Worm (Caenorhabditis elegans) whole organism, L3 larva: ENCODE measurements around the gene lgc-55.

Source experiments
- ZK546.5 ChIP-seq: sonication (generic microtip); optimal IDR thresholded peaks from 2 replicates; lab custom pipeline; 2017; ENCODE audit warnings: missing biosample characterization, missing genetic modification characterization
- aly-2 ChIP-seq: fragments of 150-350 bp; optimal IDR thresholded peaks from 2 replicates; lab custom pipeline; 2014; ENCODE audit warnings: missing biosample characterization, missing genetic modification characterization
- ama-1 ChIP-seq: fragments of 150-350 bp; optimal IDR thresholded peaks from 2 replicates; lab custom pipeline; 2018
- ceh-28 ChIP-seq: fragments of 150-350 bp; optimal IDR thresholded peaks from 2 replicates; lab custom pipeline; 2014; ENCODE audit warnings: missing biosample characterization, missing genetic modification reagents, missing genetic modification characterization
- ceh-9 ChIP-seq: sonication (generic microtip); optimal IDR thresholded peaks from 2 replicates; lab custom pipeline; 2018; ENCODE audit warnings: missing biosample characterization, missing genetic modification characterization
- daf-12 ChIP-seq: fragments of 150-350 bp; optimal IDR thresholded peaks from 2 replicates; lab custom pipeline; 2014; ENCODE audit warnings: missing biosample characterization, missing genetic modification reagents, missing genetic modification characterization
- egl-27 ChIP-seq: sonication (generic microtip); optimal IDR thresholded peaks from 4 replicates; lab custom pipeline; 2017; ENCODE audit warnings: missing biosample characterization, missing genetic modification reagents, missing genetic modification characterization
- elt-1 ChIP-seq: fragments of 150-350 bp; optimal IDR thresholded peaks from 2 replicates; lab custom pipeline; 2014; ENCODE audit warnings: missing biosample characterization, missing genetic modification characterization
- elt-2 ChIP-seq: sonication (generic microtip); optimal IDR thresholded peaks from 2 replicates; lab custom pipeline; 2016; ENCODE audit warnings: missing genetic modification reagents, mild to moderate bottlenecking, missing genetic modification characterization, missing compliant biosample characterization
- elt-3 ChIP-seq, 3 experiments: fragments of 150-350 bp in 1 of 3; sonication (generic microtip) in 2 of 3; optimal IDR thresholded peaks; 2 replicates in 2 of 3; 4 replicates in 1 of 3; lab custom pipeline; 2014 to 2017; ENCODE audit warnings: missing biosample characterization in 3 of 3, missing genetic modification characterization in 3 of 3
- fkh-10 ChIP-seq: sonication (generic microtip); optimal IDR thresholded peaks from 2 replicates; lab custom pipeline; 2017; ENCODE audit warnings: missing biosample characterization, missing genetic modification reagents, missing genetic modification characterization
- fkh-2 ChIP-seq: fragments of 150-350 bp; optimal IDR thresholded peaks from 2 replicates; lab custom pipeline; 2014; ENCODE audit warnings: missing biosample characterization, missing genetic modification reagents, missing genetic modification characterization
- fos-1 ChIP-seq: fragments of 150-350 bp; optimal IDR thresholded peaks from 2 replicates; lab custom pipeline; 2014; ENCODE audit warnings: missing biosample characterization, missing genetic modification characterization
- hmg-11 ChIP-seq: sonication (generic microtip); optimal IDR thresholded peaks from 2 replicates; lab custom pipeline; 2016; ENCODE audit warnings: missing genetic modification characterization, missing compliant biosample characterization
- jun-1 ChIP-seq: fragments of 150-350 bp; optimal IDR thresholded peaks from 2 replicates; lab custom pipeline; 2014; ENCODE audit warnings: missing biosample characterization, missing genetic modification reagents, missing genetic modification characterization
- lin-15B ChIP-seq: fragments of 150-350 bp; optimal IDR thresholded peaks from 2 replicates; lab custom pipeline; 2014; ENCODE audit warnings: missing biosample characterization, missing genetic modification characterization
- lin-39 ChIP-seq: fragments of 150-350 bp; optimal IDR thresholded peaks from 2 replicates; lab custom pipeline; 2018; ENCODE audit warnings: missing biosample characterization, missing genetic modification reagents, missing genetic modification characterization
- lsy-12 ChIP-seq: sonication (generic microtip); optimal IDR thresholded peaks from 2 replicates; lab custom pipeline; 2016; ENCODE audit warnings: mild to moderate bottlenecking, missing genetic modification characterization, missing compliant biosample characterization
- mml-1 ChIP-seq: fragments of 150-350 bp; sonication (generic microtip); optimal IDR thresholded peaks from 3 replicates; lab custom pipeline; 2014; ENCODE audit warnings: missing biosample characterization, missing genetic modification characterization
- nfya-1 ChIP-seq: sonication (generic microtip); optimal IDR thresholded peaks from 2 replicates; lab custom pipeline; 2017; ENCODE audit warnings: missing genetic modification characterization, mild to moderate bottlenecking, missing compliant biosample characterization, antibody characterized with exemption, moderate library complexity; ENCODE audit not compliant: insufficient read depth
- nhr-11 ChIP-seq: fragments of 150-350 bp; optimal IDR thresholded peaks from 2 replicates; lab custom pipeline; 2014; ENCODE audit warnings: missing biosample characterization, missing genetic modification characterization
- nhr-12 ChIP-seq: fragments of 150-350 bp; optimal IDR thresholded peaks from 2 replicates; lab custom pipeline; 2014; ENCODE audit warnings: missing biosample characterization, missing genetic modification characterization
- nhr-23 ChIP-seq: fragments of 150-350 bp; optimal IDR thresholded peaks from 2 replicates; lab custom pipeline; 2014; ENCODE audit warnings: missing biosample characterization, missing genetic modification reagents, missing genetic modification characterization
- nhr-237 ChIP-seq: fragments of 150-350 bp; optimal IDR thresholded peaks from 2 replicates; lab custom pipeline; 2014; ENCODE audit warnings: missing biosample characterization, missing genetic modification characterization
- nhr-25 ChIP-seq: sonication (generic microtip); optimal IDR thresholded peaks from 2 replicates; lab custom pipeline; 2017; ENCODE audit warnings: missing biosample characterization, missing genetic modification characterization
- nhr-43 ChIP-seq: sonication (generic microtip); optimal IDR thresholded peaks from 2 replicates; lab custom pipeline; 2016; ENCODE audit warnings: mild to moderate bottlenecking, missing genetic modification characterization, missing compliant biosample characterization; ENCODE audit not compliant: poor library complexity, severe bottlenecking
- nhr-76 ChIP-seq: fragments of 150-350 bp; sonication (generic microtip); optimal IDR thresholded peaks from 5 replicates; lab custom pipeline; 2014; ENCODE audit warnings: missing biosample characterization, missing genetic modification characterization
- pha-4 ChIP-seq: fragments of 150-350 bp; optimal IDR thresholded peaks from 2 replicates; lab custom pipeline; 2014; ENCODE audit warnings: missing biosample characterization, missing genetic modification reagents, missing genetic modification characterization
- pqm-1 ChIP-seq: fragments of 150-350 bp; optimal IDR thresholded peaks from 2 replicates; lab custom pipeline; 2017; ENCODE audit warnings: missing biosample characterization, missing genetic modification characterization, inconsistent platforms
- sea-2 ChIP-seq: fragments of 150-350 bp; sonication (generic microtip); optimal IDR thresholded peaks from 4 replicates; lab custom pipeline; 2014; ENCODE audit warnings: missing biosample characterization, missing genetic modification reagents, missing genetic modification characterization
- skn-1 ChIP-seq: fragments of 150-350 bp; optimal IDR thresholded peaks from 2 replicates; lab custom pipeline; 2014; ENCODE audit warnings: missing biosample characterization, missing genetic modification characterization
- snpc-4 ChIP-seq: fragments of 150-350 bp; optimal IDR thresholded peaks from 2 replicates; lab custom pipeline; 2014; ENCODE audit warnings: missing biosample characterization, missing genetic modification characterization
- tbx-2 ChIP-seq: sonication (generic microtip); optimal IDR thresholded peaks from 2 replicates; lab custom pipeline; 2016; ENCODE audit warnings: mild to moderate bottlenecking, missing genetic modification characterization, missing compliant biosample characterization
- unc-62 ChIP-seq: fragments of 150-350 bp; sonication (generic microtip); optimal IDR thresholded peaks from 4 replicates; lab custom pipeline; 2014; ENCODE audit warnings: missing biosample characterization, missing genetic modification reagents, missing genetic modification characterization
- zag-1 ChIP-seq: fragments of 150-350 bp; optimal IDR thresholded peaks from 2 replicates; lab custom pipeline; 2014; ENCODE audit warnings: missing biosample characterization, missing genetic modification characterization
- ztf-11 ChIP-seq: fragments of 150-350 bp; optimal IDR thresholded peaks from 2 replicates; lab custom pipeline; 2014; ENCODE audit warnings: missing biosample characterization, missing genetic modification characterization
- ztf-4 ChIP-seq: fragments of 150-350 bp; optimal IDR thresholded peaks from 2 replicates; lab custom pipeline; 2014; ENCODE audit warnings: missing biosample characterization, missing genetic modification characterization

Gene lgc-55

DNA sequence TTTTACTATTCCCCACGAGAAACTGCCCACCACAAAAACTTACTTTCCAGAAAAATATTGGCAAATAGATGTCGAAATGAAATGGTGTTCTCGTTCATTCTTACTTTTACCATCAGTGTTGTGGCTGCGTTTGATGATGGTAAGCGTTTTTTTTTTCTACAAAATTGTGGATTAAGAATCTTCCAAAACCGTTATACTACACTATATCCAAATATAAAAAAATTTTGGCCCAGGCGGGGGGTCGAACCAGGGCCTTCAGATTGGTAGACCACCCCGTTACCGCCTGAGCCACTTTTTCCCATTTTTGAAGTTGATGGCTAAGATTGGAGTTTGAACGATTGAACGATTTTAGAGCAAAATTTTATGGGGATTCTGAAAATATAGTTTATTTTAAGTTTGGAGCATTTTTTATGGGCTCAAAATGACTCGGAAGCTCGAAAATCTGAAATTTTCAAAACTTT lies at the start of gene lgc-55:
TSS of gene lgc-55 (plus strand) at position 51 of the 461 bp plus-strand sequence.
- TF ChIP-seq ceh-28 (tag; lab: Kevin White, UChicago) (no peak), ceh-9 (tag; lab: Kevin White, UChicago) (no peak), lsy-12 (no peak), daf-12 (no peak), nhr-12 (tag; lab: Kevin White, UChicago) (no peak), lin-39 (tag; lab: Kevin White, UChicago) (no peak), ama-1 (lab: Kevin White, UChicago) (no peak)

DNA sequence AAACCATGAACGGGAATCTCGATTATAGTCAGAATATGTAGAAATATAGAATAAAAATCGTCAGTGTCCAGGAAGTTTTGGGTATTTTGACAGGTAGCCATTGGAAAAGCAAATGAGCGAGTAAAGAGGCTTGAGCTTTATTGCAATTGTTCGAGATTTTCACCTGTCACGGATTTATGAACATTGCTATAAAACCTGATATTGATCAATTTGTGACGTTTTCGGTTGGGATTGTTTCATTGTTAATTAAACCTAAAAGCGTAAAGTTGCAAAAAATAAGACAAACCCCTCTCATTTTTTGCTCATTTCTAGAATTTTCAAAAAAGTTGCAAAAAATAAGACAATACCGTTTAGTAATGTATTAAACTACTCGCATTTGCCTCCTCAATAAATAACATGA lies 44.6 kb upstream of the lgc-55 start, which contains the start of gene srh-183:
TSS of gene srh-183 (minus strand) at position 101 of the 400 bp plus-strand sequence.
- TF ChIP-seq pha-4 = no peak
- TF ChIP-seq fos-1 (tag; lab: Kevin White, UChicago) = no peak
- no peak for TF ChIP-seq jun-1 (tag; lab: Kevin White, UChicago)
- no peak for TF ChIP-seq nhr-25
- no peak for TF ChIP-seq elt-3 (tag; optimal IDR thresholded peaks at IDR 0.05; lab: Kevin White, UChicago)
- TF ChIP-seq daf-12 = no peak
- no peak for TF ChIP-seq hmg-11 (tag; lab: Kevin White, UChicago)
- no peak for TF ChIP-seq nhr-237 (tag; lab: Kevin White, UChicago)
- TF ChIP-seq unc-62 = no peak
- TF ChIP-seq ztf-4 (tag; lab: Kevin White, UChicago) = no peak
- TF ChIP-seq nhr-76 (tag; lab: Kevin White, UChicago) = no peak
- no peak for TF ChIP-seq nfya-1
- no peak for TF ChIP-seq ceh-9 (tag; lab: Kevin White, UChicago)
- TF ChIP-seq egl-27 (tag; lab: Kevin White, UChicago) = no peak
- no peak for TF ChIP-seq mml-1 (tag; lab: Kevin White, UChicago)

DNA sequence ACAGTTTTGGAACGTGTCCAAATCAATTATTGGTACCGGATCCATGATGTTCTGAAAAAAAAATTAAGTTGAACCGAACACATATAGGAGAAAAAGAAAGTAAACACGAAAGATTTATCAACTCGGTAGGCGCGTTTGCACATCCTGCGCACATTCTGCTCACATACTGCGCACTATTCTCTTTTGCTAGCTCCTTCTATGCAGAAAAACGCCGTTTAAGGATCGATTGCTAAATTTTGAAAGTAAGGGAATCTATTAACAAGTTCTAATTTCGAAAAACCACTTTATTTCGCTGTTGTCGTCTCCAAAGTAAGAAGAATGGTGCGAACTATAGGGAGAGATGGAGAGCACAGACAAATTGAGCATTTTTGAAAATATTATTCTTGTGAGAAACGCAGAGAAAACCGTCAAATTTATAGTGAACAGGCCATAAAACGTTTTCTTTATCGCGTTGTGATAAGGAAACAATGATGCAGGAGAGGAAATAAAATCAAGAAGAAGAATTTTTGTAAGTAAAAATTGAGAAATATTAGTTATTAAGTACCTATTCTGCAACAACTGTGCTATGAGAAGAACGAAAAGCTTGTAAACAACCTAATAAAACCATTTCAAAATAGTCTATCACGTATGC lies 40.9 kb upstream of the lgc-55 start, which contains the start of gene Y60A3A.24:
TSS of gene Y60A3A.24 (minus strand) at position 51 of the 631 bp plus-strand sequence.
- TF ChIP-seq nfya-1 = no peak
- peak; percentile 43 for TF ChIP-seq pqm-1
- peak; percentile 88 for TF ChIP-seq elt-2 (tag; lab: Kevin White, UChicago)
- TF ChIP-seq ZK546.5 (tag; lab: Kevin White, UChicago) = no peak

DNA sequence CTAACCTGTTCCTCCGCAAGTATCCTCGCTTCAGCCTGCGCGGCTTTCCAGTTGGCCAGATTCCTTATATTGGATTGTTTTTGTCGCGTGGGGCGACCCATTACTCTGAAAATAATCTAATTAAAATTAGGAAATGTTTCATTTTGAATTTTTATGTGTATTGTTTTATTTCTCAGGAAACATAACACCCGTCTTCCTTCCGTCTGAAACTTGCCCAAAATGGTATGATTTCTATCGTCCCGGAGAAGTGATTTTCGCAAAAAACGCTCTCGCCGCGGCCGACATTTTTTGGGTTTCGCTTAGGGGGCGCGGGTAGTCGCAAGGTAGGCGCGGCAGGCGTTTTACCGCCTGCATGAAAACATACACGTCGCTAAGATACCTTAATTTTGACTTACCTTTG lies 36.6 kb upstream of the lgc-55 start, which contains the start of gene clec-260:
TSS of gene clec-260 (minus strand) at position 101 of the 400 bp plus-strand sequence.
- TF ChIP-seq fkh-10 (GFP tag; lab: Kevin White, UChicago) (no peak), zag-1 (tag; lab: Kevin White, UChicago) (no peak), sea-2 (no peak), skn-1 (tag; lab: Kevin White, UChicago) (no peak), hmg-11 (tag; lab: Kevin White, UChicago) (no peak), lin-15B (tag; lab: Kevin White, UChicago) (no peak), snpc-4 (tag; lab: Kevin White, UChicago) (no peak), tbx-2 (tag; lab: Kevin White, UChicago) (no peak), nhr-11 (tag; lab: Kevin White, UChicago) (no peak), egl-27 (tag; lab: Kevin White, UChicago) (no peak), nhr-43 (tag; lab: Kevin White, UChicago) (no peak), unc-62 (no peak), jun-1 (tag; lab: Kevin White, UChicago) (no peak), nhr-12 (tag; lab: Kevin White, UChicago) (no peak), nhr-23 (tag; lab: Kevin White, UChicago) (no peak), aly-2 (tag; lab: Kevin White, UChicago) (no peak)

DNA sequence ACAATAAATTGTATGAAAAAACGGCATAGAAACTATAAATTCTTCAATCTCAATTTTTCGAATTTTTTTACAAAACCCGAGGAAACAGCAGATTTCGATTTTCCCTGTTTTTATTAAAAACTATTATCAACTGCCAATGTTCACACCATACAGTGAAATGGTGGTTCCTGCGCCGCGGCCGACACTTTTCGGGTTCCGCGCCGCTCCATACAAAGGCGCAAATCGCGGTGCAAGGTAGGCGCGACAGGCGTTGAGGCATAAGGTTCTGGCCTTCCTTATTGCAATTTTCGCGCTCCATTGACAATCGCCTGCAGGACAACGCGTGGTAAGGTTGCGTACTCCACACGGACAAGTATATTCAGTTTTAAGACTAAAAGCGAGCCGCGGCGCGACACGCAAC lies 36.1 kb upstream of the lgc-55 start:
- no peak for TF ChIP-seq fos-1 (tag; lab: Kevin White, UChicago)
- TF ChIP-seq pha-4 = no peak
- no peak for TF ChIP-seq lin-39 (tag; lab: Kevin White, UChicago)
- no peak for TF ChIP-seq nhr-237 (tag; lab: Kevin White, UChicago)
- TF ChIP-seq ztf-11 = no peak
- no peak for TF ChIP-seq nfya-1
- no peak for TF ChIP-seq ztf-4 (tag; lab: Kevin White, UChicago)
- no peak for TF ChIP-seq elt-1 (tag; lab: Kevin White, UChicago)
- TF ChIP-seq fkh-2 (tag; lab: Kevin White, UChicago) = no peak
- no peak for TF ChIP-seq elt-3 (tag; optimal IDR thresholded peaks at IDR 0.05; lab: Kevin White, UChicago)
- TF ChIP-seq nhr-12 (tag; lab: Kevin White, UChicago) = no peak
- TF ChIP-seq fkh-10 (GFP tag; lab: Kevin White, UChicago) = no peak
- no peak for TF ChIP-seq ama-1 (lab: Kevin White, UChicago)
- TF ChIP-seq ZK546.5 (tag; lab: Kevin White, UChicago) = no peak
- no peak for TF ChIP-seq nhr-43 (tag; lab: Kevin White, UChicago)
- TF ChIP-seq hmg-11 (tag; lab: Kevin White, UChicago) = no peak
